Worm (Caenorhabditis elegans) whole organism, L1 larva: ENCODE measurements around the gene C23F12.9.

Source experiments
- C16A3.4 ChIP-seq: fragments of 150-350 bp; optimal IDR thresholded peaks from 2 replicates; lab custom pipeline; 2014; ENCODE audit warnings: missing biosample characterization, missing genetic modification characterization
- F16B12.6 ChIP-seq: fragments of 150-350 bp; optimal IDR thresholded peaks from 2 replicates; lab custom pipeline; 2014; ENCODE audit warnings: missing biosample characterization, missing genetic modification characterization
- Y116A8C.19 ChIP-seq: sonication (generic microtip); optimal IDR thresholded peaks from 2 replicates; lab custom pipeline; 2016; ENCODE audit warnings: missing compliant biosample characterization, missing genetic modification characterization, borderline replicate concordance
- alr-1 ChIP-seq: fragments of 200-800 bp; sonication (Bioruptor generic); optimal IDR thresholded peaks from 2 replicates; lab custom pipeline; 2018; ENCODE audit warnings: borderline replicate concordance, mild to moderate bottlenecking, missing genetic modification characterization, missing compliant biosample characterization
- ceh-63 ChIP-seq: fragments of 200-800 bp; sonication (Bioruptor generic); optimal IDR thresholded peaks from 2 replicates; lab custom pipeline; 2018; ENCODE audit warnings: mild to moderate bottlenecking, missing genetic modification characterization, missing compliant biosample characterization
- ceh-8 ChIP-seq: fragments of 200-800 bp; sonication (Bioruptor generic); optimal IDR thresholded peaks from 2 replicates; lab custom pipeline; 2018; ENCODE audit warnings: mild to moderate bottlenecking, missing genetic modification characterization, moderate library complexity, missing compliant biosample characterization
- ceh-88 ChIP-seq: fragments of 200-800 bp; sonication (Bioruptor generic); IDR thresholded peaks from 2 replicates; pipeline ENCODE4 v1.3.6; 2022; ENCODE audit warnings: missing genetic modification characterization, missing compliant biosample characterization
- ces-1 ChIP-seq: fragments of 150-350 bp; optimal IDR thresholded peaks from 2 replicates; lab custom pipeline; 2014; ENCODE audit warnings: missing biosample characterization, missing genetic modification reagents, missing genetic modification characterization
- dpl-1 ChIP-seq, 3 experiments: fragments of 150-350 bp in 2 of 3; sonication (generic microtip) in 1 of 3; optimal IDR thresholded peaks; 2 replicates each; lab custom pipeline; 2014 to 2017; ENCODE audit warnings: missing biosample characterization in 3 of 3, missing genetic modification characterization in 3 of 3, missing genetic modification reagents in 3 of 3
- efl-1 ChIP-seq, 4 experiments: fragments of 150-350 bp; optimal IDR thresholded peaks in 3 of 4; peaks in 1 of 4; 1 replicate in 1 of 4; 2 replicates in 3 of 4; lab custom pipeline; 2014; ENCODE audit warnings: missing biosample characterization in 2 of 4, missing genetic modification characterization in 2 of 4, missing genetic modification reagents in 2 of 4
- efl-3 ChIP-seq: fragments of 200-800 bp; sonication (Bioruptor generic); optimal IDR thresholded peaks from 2 replicates; lab custom pipeline; 2018; ENCODE audit warnings: mild to moderate bottlenecking, missing genetic modification characterization, missing compliant biosample characterization
- elt-2 ChIP-seq: sonication (generic microtip); optimal IDR thresholded peaks from 2 replicates; lab custom pipeline; 2016; ENCODE audit warnings: missing genetic modification characterization, mild to moderate bottlenecking, inconsistent platforms, missing compliant biosample characterization, missing genetic modification reagents
- elt-3 ChIP-seq, 6 experiments: fragments of 150-350 bp in 1 of 6; sonication (generic microtip); optimal IDR thresholded peaks; 2 replicates each; lab custom pipeline; 2017 to 2018; ENCODE audit warnings: missing biosample characterization in 6 of 6, missing genetic modification characterization in 6 of 6, inconsistent platforms in 1 of 6
- ets-5 ChIP-seq: fragments of 200-800 bp; sonication (Bioruptor generic); IDR thresholded peaks from 2 replicates; pipeline ENCODE4 v1.3.6; 2022; ENCODE audit warnings: missing genetic modification characterization, missing compliant biosample characterization
- fkh-10 ChIP-seq: sonication (generic microtip); optimal IDR thresholded peaks from 2 replicates; lab custom pipeline; 2017; ENCODE audit warnings: missing biosample characterization, missing genetic modification reagents, missing genetic modification characterization
- grh-1 ChIP-seq: fragments of 200-800 bp; sonication (Bioruptor generic); IDR thresholded peaks from 2 replicates; pipeline ENCODE4 v1.3.6; 2022; ENCODE audit warnings: missing genetic modification reagents, missing genetic modification characterization, missing compliant biosample characterization
- hlh-17 ChIP-seq: fragments of 200-800 bp; sonication (Bioruptor generic); optimal IDR thresholded peaks from 2 replicates; lab custom pipeline; 2018; ENCODE audit warnings: missing genetic modification characterization, mild to moderate bottlenecking, missing compliant biosample characterization, moderate library complexity, borderline replicate concordance
- hlh-4 ChIP-seq: sonication (generic microtip); optimal IDR thresholded peaks from 2 replicates; lab custom pipeline; 2016; ENCODE audit warnings: mild to moderate bottlenecking, missing genetic modification characterization, missing compliant biosample characterization
- irx-1 ChIP-seq: sonication (generic microtip); optimal IDR thresholded peaks from 2 replicates; lab custom pipeline; 2016; ENCODE audit warnings: missing genetic modification characterization, missing compliant biosample characterization
- jun-1 ChIP-seq: fragments of 150-350 bp; optimal IDR thresholded peaks from 2 replicates; lab custom pipeline; 2014; ENCODE audit warnings: missing biosample characterization, missing genetic modification reagents, missing genetic modification characterization
- lin-14 ChIP-seq: fragments of 200-800 bp; sonication (Bioruptor generic); optimal IDR thresholded peaks from 2 replicates; lab custom pipeline; 2018; ENCODE audit warnings: mild to moderate bottlenecking, missing genetic modification characterization, moderate library complexity, missing compliant biosample characterization
- lin-15B ChIP-seq: fragments of 150-350 bp; sonication (generic microtip); optimal IDR thresholded peaks from 3 replicates; lab custom pipeline; 2014; ENCODE audit warnings: missing biosample characterization, missing genetic modification characterization
- lin-39 ChIP-seq: fragments of 150-350 bp; optimal IDR thresholded peaks from 2 replicates; lab custom pipeline; 2014; ENCODE audit warnings: missing biosample characterization, missing genetic modification reagents, missing genetic modification characterization
- lir-3 ChIP-seq: sonication (generic microtip); optimal IDR thresholded peaks from 2 replicates; lab custom pipeline; 2016; ENCODE audit warnings: mild to moderate bottlenecking, missing genetic modification characterization, moderate library complexity, missing compliant biosample characterization; ENCODE audit not compliant: poor library complexity
- lsy-2 ChIP-seq, 2 experiments: fragments of 150-350 bp; optimal IDR thresholded peaks; 2 replicates each; lab custom pipeline; 2014; ENCODE audit warnings: missing biosample characterization in 2 of 2, missing genetic modification characterization in 2 of 2
- nhr-19 ChIP-seq: fragments of 200-800 bp; sonication (Bioruptor generic); conservative IDR thresholded peaks from 2 replicates; pipeline ENCODE4 v1.3.6; 2022; ENCODE audit warnings: missing genetic modification characterization, missing compliant biosample characterization
- nhr-20 ChIP-seq: sonication (generic microtip); optimal IDR thresholded peaks from 2 replicates; lab custom pipeline; 2016; ENCODE audit warnings: mild to moderate bottlenecking, missing genetic modification characterization, missing compliant biosample characterization
- nhr-71 ChIP-seq: sonication (generic microtip); optimal IDR thresholded peaks from 2 replicates; lab custom pipeline; 2016; ENCODE audit warnings: mild to moderate bottlenecking, missing genetic modification characterization, moderate library complexity, missing compliant biosample characterization
- nhr-76 ChIP-seq: sonication (generic microtip); optimal IDR thresholded peaks from 2 replicates; lab custom pipeline; 2017; ENCODE audit warnings: missing biosample characterization, missing genetic modification characterization
- nhr-77 ChIP-seq: fragments of 150-350 bp; optimal IDR thresholded peaks from 2 replicates; lab custom pipeline; 2014; ENCODE audit warnings: missing biosample characterization, missing genetic modification characterization
- nhr-90 ChIP-seq: sonication (generic microtip); optimal IDR thresholded peaks from 2 replicates; lab custom pipeline; 2016; ENCODE audit warnings: mild to moderate bottlenecking, missing genetic modification characterization, missing compliant biosample characterization; ENCODE audit not compliant: poor library complexity
- snpc-4 ChIP-seq: fragments of 150-350 bp; optimal IDR thresholded peaks from 2 replicates; lab custom pipeline; 2014; ENCODE audit warnings: missing biosample characterization, missing genetic modification characterization
- sox-4 ChIP-seq: sonication (generic microtip); optimal IDR thresholded peaks from 2 replicates; lab custom pipeline; 2016; ENCODE audit warnings: missing genetic modification characterization, missing compliant biosample characterization
- sup-37 ChIP-seq: fragments of 200-800 bp; sonication (Bioruptor generic); optimal IDR thresholded peaks from 2 replicates; lab custom pipeline; 2018; ENCODE audit warnings: mild to moderate bottlenecking, missing genetic modification characterization, missing compliant biosample characterization
- swsn-7 ChIP-seq: sonication (generic microtip); optimal IDR thresholded peaks from 2 replicates; lab custom pipeline; 2016; ENCODE audit warnings: missing genetic modification characterization, missing compliant biosample characterization
- unc-130 ChIP-seq: fragments of 150-350 bp; optimal IDR thresholded peaks from 2 replicates; lab custom pipeline; 2017; ENCODE audit warnings: missing biosample characterization, missing genetic modification characterization, inconsistent platforms
- unc-62 ChIP-seq: fragments of 150-350 bp; optimal IDR thresholded peaks from 2 replicates; lab custom pipeline; 2014; ENCODE audit warnings: missing biosample characterization, missing genetic modification reagents, missing genetic modification characterization
- unc-86 ChIP-seq: sonication (generic microtip); optimal IDR thresholded peaks from 2 replicates; lab custom pipeline; 2016; ENCODE audit warnings: missing genetic modification characterization, missing compliant biosample characterization
- vab-15 ChIP-seq: sonication (generic microtip); optimal IDR thresholded peaks from 2 replicates; lab custom pipeline; 2017; ENCODE audit warnings: missing genotype, mild to moderate bottlenecking, missing genetic modification characterization, missing compliant biosample characterization
- xbp-1 ChIP-seq: sonication (generic microtip); optimal IDR thresholded peaks from 2 replicates; lab custom pipeline; 2016; ENCODE audit warnings: missing genetic modification characterization, missing compliant biosample characterization
- zip-4 ChIP-seq: fragments of 200-800 bp; sonication (Bioruptor generic); optimal IDR thresholded peaks from 2 replicates; lab custom pipeline; 2018; ENCODE audit warnings: mild to moderate bottlenecking, missing genetic modification characterization, moderate library complexity, missing compliant biosample characterization

Gene C23F12.9

ce11 chrX:9361136-9361535, 32.7 kb upstream of the C23F12.9 start:
- TF ChIP-seq fkh-10 (peak; percentile 80), ces-1 (peak; percentile 12), lin-14 (peak; percentile 64), ceh-8 (GFP tag; lab: Kevin White, UChicago) (peak; percentile 8), dpl-1 (GFP tag; optimal IDR thresholded peaks at IDR 0.05; lab: Kevin White, UChicago) (no peak), nhr-76 (tag; lab: Kevin White, UChicago) (no peak)
- TF ChIP-seq, all 84 proteins: peak for 4

- TF ChIP-seq hlh-17 (GFP tag; lab: Kevin White, UChicago) (no peak), ceh-63 (GFP tag; lab: Kevin White, UChicago) (no peak), nhr-90 (tag; lab: Kevin White, UChicago) (peak; percentile 14), vab-15 (tag; lab: Kevin White, UChicago) (no peak), F16B12.6 (tag; lab: Kevin White, UChicago) (no peak), swsn-7 (tag; lab: Kevin White, UChicago) (no peak), zip-4 (GFP tag; lab: Kevin White, UChicago) (no peak), elt-2 (peak; percentile 87), nhr-71 (tag; lab: Kevin White, UChicago) (no peak)
Measured at ce11 chrX:9364082-9364481, 29.8 kb upstream of the C23F12.9 start.

- TF ChIP-seq alr-1 (tag; lab: Kevin White, UChicago) = no peak
- TF ChIP-seq grh-1 (GFP tag; lab: Robert Waterston, UW) = no peak
- TF ChIP-seq efl-1 (optimal IDR thresholded peaks at IDR 0.05; lab: Kevin White, UChicago) = no peak
- TF ChIP-seq efl-1 (GFP tag; optimal IDR thresholded peaks at IDR 0.05 in 1 of 2; lab: Kevin White, UChicago) = peak in 1 of 2 experiments; percentile 57
- TF ChIP-seq nhr-90 (tag; lab: Kevin White, UChicago) = no peak
- peak; percentile 90 for TF ChIP-seq fkh-10
Measured at ce11 chrX:9364501-9364900, 29.3 kb upstream of the C23F12.9 start, which contains the start of gene pkc-2. Gene pkc-2, plus strand, starts transcription at chrX:9364818.

- TF ChIP-seq ces-1 (no peak), ceh-88 (GFP tag; lab: Robert Waterston, UW) (no peak), unc-62 (GFP tag; lab: Kevin White, UChicago) (no peak), Y116A8C.19 (tag; lab: Kevin White, UChicago) (no peak), lin-15B (tag; lab: Kevin White, UChicago) (no peak), sup-37 (GFP tag; lab: Kevin White, UChicago) (no peak), efl-3 (GFP tag; lab: Kevin White, UChicago) (no peak), lin-14 (no peak), unc-86 (no peak), alr-1 (tag; lab: Kevin White, UChicago) (no peak), ets-5 (GFP tag; lab: Robert Waterston, UW) (no peak), lsy-2 (tag; optimal IDR thresholded peaks at IDR 0.05; lab: Kevin White, UChicago) (no peak), unc-130 (tag; lab: Kevin White, UChicago) (no peak)
Measured at ce11 chrX:9369927-9370326, 23.9 kb upstream of the C23F12.9 start.

DNA sequence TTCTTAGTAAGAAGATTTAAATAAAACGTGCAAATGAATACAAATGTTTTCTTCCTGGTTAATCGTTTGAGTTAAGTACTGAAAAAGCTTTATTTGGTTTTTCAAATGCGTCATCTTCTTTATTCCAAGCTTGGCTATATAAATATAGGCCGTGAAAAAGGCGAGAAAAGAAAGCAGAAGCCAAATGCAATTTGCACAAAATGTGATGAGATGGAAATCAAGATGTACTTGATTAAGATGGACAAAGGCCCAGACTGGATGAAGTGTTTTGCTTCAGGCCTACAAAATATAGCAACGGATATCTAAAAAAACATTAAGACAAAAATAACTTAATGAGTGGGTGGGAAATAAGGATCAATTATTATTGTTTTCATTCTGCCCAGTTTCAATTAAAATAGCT, 21.6 kb upstream of the C23F12.9 start:
- TF ChIP-seq fkh-10 = peak; percentile 1
- no peak for TF ChIP-seq C16A3.4

DNA sequence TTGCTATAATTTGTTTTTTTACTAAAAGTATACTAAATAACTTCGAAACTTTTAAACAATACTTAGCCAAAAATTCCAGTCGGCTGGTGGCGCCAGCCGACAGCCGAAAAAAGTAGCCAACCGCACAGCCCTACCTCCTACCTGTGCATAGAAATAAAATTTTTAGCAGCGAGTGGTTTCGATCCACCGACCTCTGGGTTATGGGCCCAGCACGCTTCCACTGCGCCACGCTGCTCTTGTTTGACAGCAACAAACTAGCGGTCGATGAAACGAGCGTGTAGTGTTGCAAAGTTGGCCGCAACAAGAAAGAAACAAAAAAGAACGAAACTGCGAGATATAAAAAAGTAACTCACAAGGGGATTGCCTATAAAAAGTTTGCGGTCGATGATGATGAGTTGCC, 20.9 kb upstream of the C23F12.9 start:
- peak; percentile 36 for TF ChIP-seq swsn-7 (tag; lab: Kevin White, UChicago)
- TF ChIP-seq zip-4 (GFP tag; lab: Kevin White, UChicago) = peak; percentile 16
- peak; percentile 55 for TF ChIP-seq nhr-20
- no peak for TF ChIP-seq alr-1 (tag; lab: Kevin White, UChicago)
- TF ChIP-seq lir-3 (tag; lab: Kevin White, UChicago) = peak; percentile 49
- peak in 1 of 2 experiments; percentile 25 for TF ChIP-seq lsy-2 (tag; optimal IDR thresholded peaks at IDR 0.05; lab: Kevin White, UChicago)
- peak; percentile 19 for TF ChIP-seq nhr-77 (tag; lab: Kevin White, UChicago)
- no peak for TF ChIP-seq ceh-8 (GFP tag; lab: Kevin White, UChicago)
- TF ChIP-seq irx-1 (tag; lab: Kevin White, UChicago) = peak; percentile 37
- TF ChIP-seq dpl-1 (GFP tag; optimal IDR thresholded peaks at IDR 0.05; lab: Kevin White, UChicago) = no peak
- TF ChIP-seq elt-3 (tag; optimal IDR thresholded peaks at IDR 0.05; lab: Kevin White, UChicago) = peak in 1 of 6 experiments; percentile 31
- TF ChIP-seq lin-39 (tag; lab: Kevin White, UChicago) = no peak
- no peak for TF ChIP-seq sox-4 (tag; lab: Kevin White, UChicago)
- peak; percentile 41 for TF ChIP-seq xbp-1 (tag; lab: Kevin White, UChicago)
- no peak for TF ChIP-seq snpc-4
- peak; percentile 63 for TF ChIP-seq nhr-19 (GFP tag; lab: Robert Waterston, UW)
- no peak for TF ChIP-seq jun-1 (tag; lab: Kevin White, UChicago)
- no peak for TF ChIP-seq hlh-4 (tag; lab: Kevin White, UChicago)
